Worm (Caenorhabditis elegans): ENCODE results near the gene hphd-1.

Gene hphd-1

DNA sequence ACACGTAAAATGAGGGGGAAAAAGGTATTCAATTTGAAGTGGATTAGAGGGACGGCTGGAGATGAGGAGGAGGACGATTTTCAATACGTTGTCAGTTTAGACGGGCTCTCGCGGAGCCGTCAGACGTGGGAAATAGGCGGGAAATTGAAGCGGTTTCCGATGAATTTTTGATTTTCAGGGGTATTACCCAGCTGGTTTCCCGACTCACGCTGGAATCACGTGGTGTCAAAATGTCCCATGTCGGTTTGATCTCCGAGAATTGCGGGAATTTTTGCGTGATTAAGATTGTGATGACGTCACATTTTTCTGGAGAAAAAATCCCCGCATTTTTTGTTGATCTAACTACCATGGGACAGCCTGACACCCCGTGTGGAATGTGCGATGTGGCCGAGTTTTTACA lies 16.3 kb upstream of the hphd-1 start:
- TF ChIP-seq fkh-10 (GFP tag; optimal IDR thresholded peaks at IDR 0.05) (no peak), nhr-71 (tag; optimal IDR thresholded peaks at IDR 0.05) (peak; percentile 43), dsc-1 (tag; optimal IDR thresholded peaks at IDR 0.05) (peak; percentile 68), Y116A8C.19 (tag; optimal IDR thresholded peaks at IDR 0.05; ENCODE audit: borderline replicate concordance) (no peak), pag-3 (tag; optimal IDR thresholded peaks at IDR 0.05; ENCODE audit: borderline replicate concordance, insufficient read depth) (no peak), nhr-12 (tag; optimal IDR thresholded peaks at IDR 0.05) (no peak), lin-35 (GFP tag; optimal IDR thresholded peaks at IDR 0.05) (peak in 1 of 2 experiments; percentile 14), fkh-8 (tag; optimal IDR thresholded peaks at IDR 0.05) (peak; percentile 78), lin-15B (tag; optimal IDR thresholded peaks at IDR 0.05) (no peak), nhr-11 (tag; optimal IDR thresholded peaks at IDR 0.05) (no peak), ceh-88 (GFP tag; IDR thresholded peaks at IDR 0.05) (no peak), nhr-237 (tag; optimal IDR thresholded peaks at IDR 0.05) (no peak), egl-13 (tag; optimal IDR thresholded peaks at IDR 0.05) (no peak), nhr-47 (tag; optimal IDR thresholded peaks at IDR 0.05) (peak; percentile 33), pax-3 (tag; optimal IDR thresholded peaks at IDR 0.05) (peak; percentile 38), blmp-1 (tag; optimal IDR thresholded peaks at IDR 0.05) (no peak), snu-23 (GFP tag; optimal IDR thresholded peaks at IDR 0.05) (peak; percentile 10), elt-2 (tag; optimal IDR thresholded peaks at IDR 0.05) (no peak), lin-14 (GFP tag; optimal IDR thresholded peaks at IDR 0.05) (peak; percentile 32), efl-1 (optimal IDR thresholded peaks at IDR 0.05) (peak in 1 of 2 experiments; percentile 5), efl-1 (GFP tag; optimal IDR thresholded peaks at IDR 0.05 in 1 of 2) (no peak), unc-86 (tag; optimal IDR thresholded peaks at IDR 0.05) (peak; percentile 5)

DNA sequence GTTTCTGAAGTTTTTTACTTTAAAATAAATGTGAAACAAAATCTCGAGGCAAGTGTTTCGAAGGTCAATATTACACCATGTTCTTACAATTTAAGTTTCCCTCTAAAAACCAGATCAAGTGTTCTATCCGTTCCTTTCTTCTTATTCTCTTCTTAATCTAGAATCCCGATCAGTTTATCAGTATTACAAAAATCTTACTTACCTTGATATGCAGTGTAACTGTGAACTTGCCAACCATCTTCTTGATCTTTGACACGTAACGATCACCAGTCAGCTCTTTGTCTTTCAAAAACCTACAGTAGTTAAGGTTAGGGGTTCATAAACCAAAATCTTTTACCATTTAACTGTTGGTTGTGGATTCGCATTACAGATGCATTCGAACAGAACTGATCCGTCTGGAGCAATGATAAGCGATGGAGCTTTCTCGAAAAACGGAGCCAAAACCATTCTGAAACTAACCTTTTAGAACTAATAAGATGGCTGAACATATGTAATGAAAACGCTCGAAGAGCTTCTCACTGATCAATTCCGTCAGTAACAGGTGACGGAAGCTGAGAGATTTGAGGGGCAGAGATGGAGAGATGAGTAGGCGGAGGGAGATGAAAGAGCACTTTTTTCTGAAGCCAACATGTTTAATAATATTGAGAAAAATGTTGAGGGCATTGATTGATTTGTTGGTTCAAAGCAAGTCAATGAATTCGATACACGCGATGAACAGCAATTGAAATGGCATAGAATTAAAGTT lies 11.5 kb upstream of the hphd-1 start, which contains the start of gene oig-2:
TSS of gene oig-2 (minus strand) at position 448 of the 745 bp plus-strand sequence.
- peak; percentile 35 for TF ChIP-seq nhr-19 (GFP tag; conservative IDR thresholded peaks at IDR 0.05)
- peak; percentile 49 for TF ChIP-seq rnt-1 (tag; optimal IDR thresholded peaks at IDR 0.05)
- TF ChIP-seq ama-1 (optimal IDR thresholded peaks at IDR 0.05) = no peak
- no peak for TF ChIP-seq mef-2 (tag; optimal IDR thresholded peaks at IDR 0.05)
- peak; percentile 30 for TF ChIP-seq lin-14 (GFP tag; optimal IDR thresholded peaks at IDR 0.05)
- no peak for TF ChIP-seq efl-1 (optimal IDR thresholded peaks at IDR 0.05)
- peak in 1 of 2 experiments; percentile 55 for TF ChIP-seq efl-1 (GFP tag; optimal IDR thresholded peaks at IDR 0.05 in 1 of 2)
- peak; percentile 0 for TF ChIP-seq nhr-71 (tag; optimal IDR thresholded peaks at IDR 0.05)

ce11 chrII:13006283-13006682 lies 9.9 kb upstream of the hphd-1 start:
- TF ChIP-seq rnt-1 (tag; optimal IDR thresholded peaks at IDR 0.05) (no peak), skn-1 (tag; optimal IDR thresholded peaks at IDR 0.05) (no peak), pag-3 (tag; optimal IDR thresholded peaks at IDR 0.05; ENCODE audit: borderline replicate concordance, insufficient read depth) (no peak), tlp-1 (tag; optimal IDR thresholded peaks at IDR 0.05) (no peak), nhr-71 (tag; optimal IDR thresholded peaks at IDR 0.05) (peak; percentile 64), nhr-19 (GFP tag; conservative IDR thresholded peaks at IDR 0.05) (peak; percentile 52), nhr-237 (tag; optimal IDR thresholded peaks at IDR 0.05) (no peak), isw-1 (GFP tag; IDR thresholded peaks at IDR 0.05) (no peak), egl-13 (tag; optimal IDR thresholded peaks at IDR 0.05) (no peak), elt-2 (tag; optimal IDR thresholded peaks at IDR 0.05) (peak; percentile 30), nhr-20 (tag; optimal IDR thresholded peaks at IDR 0.05) (peak; percentile 89), tbx-2 (tag; optimal IDR thresholded peaks at IDR 0.05) (peak; percentile 14), lin-14 (GFP tag; optimal IDR thresholded peaks at IDR 0.05) (peak; percentile 45), irx-1 (tag; optimal IDR thresholded peaks at IDR 0.05) (no peak), lin-35 (GFP tag; optimal IDR thresholded peaks at IDR 0.05) (peak in 1 of 2 experiments; percentile 52), dpl-1 (GFP tag; optimal IDR thresholded peaks at IDR 0.05) (peak in 1 of 3 experiments; percentile 22), C16A3.4 (tag; optimal IDR thresholded peaks at IDR 0.05) (peak; percentile 20), nhr-85 (tag) (peak; percentile 29), elt-3 (tag; optimal IDR thresholded peaks at IDR 0.05) (peak in 2 of 6 experiments; percentile 84 to 92), lsy-2 (tag; optimal IDR thresholded peaks at IDR 0.05) (peak in 1 of 2 experiments; percentile 67), mep-1 (tag; optimal IDR thresholded peaks at IDR 0.05) (no peak), ceh-90 (tag; optimal IDR thresholded peaks at IDR 0.05) (no peak), fkh-4 (tag; optimal IDR thresholded peaks at IDR 0.05; ENCODE audit: borderline replicate concordance) (no peak), snpc-4 (tag; optimal IDR thresholded peaks at IDR 0.05) (no peak), pqm-1 (tag; optimal IDR thresholded peaks at IDR 0.05) (no peak), hpl-2 (GFP tag; optimal IDR thresholded peaks at IDR 0.05) (peak; percentile 1), nhr-90 (tag; optimal IDR thresholded peaks at IDR 0.05; ENCODE audit: poor library complexity) (peak; percentile 38), unc-30 (tag; optimal IDR thresholded peaks at IDR 0.05) (no peak), blmp-1 (tag; optimal IDR thresholded peaks at IDR 0.05) (peak; percentile 62), snu-23 (GFP tag; optimal IDR thresholded peaks at IDR 0.05) (peak; percentile 49), F16B12.6 (tag; optimal IDR thresholded peaks at IDR 0.05) (no peak), C34B4.2 (tag; optimal IDR thresholded peaks at IDR 0.05) (no peak)
